Worm (Caenorhabditis elegans) whole organism, mixed stage, embryonic: ENCODE measurements around the gene Y45G5AM.9.

Experiments
- ceh-39 ChIP-seq: fragments of 150-350 bp; optimal IDR thresholded peaks from 2 replicates; lab custom pipeline; 2014; ENCODE audit warnings: missing biosample characterization, missing genetic modification characterization
- ces-1 ChIP-seq: fragments of 150-350 bp; optimal IDR thresholded peaks from 2 replicates; lab custom pipeline; 2014; ENCODE audit warnings: missing biosample characterization, missing genetic modification reagents, missing genetic modification characterization
- elt-3 ChIP-seq: fragments of 150-350 bp; optimal IDR thresholded peaks from 2 replicates; lab custom pipeline; 2014; ENCODE audit warnings: missing biosample characterization, missing genetic modification characterization
- lin-13 ChIP-seq: fragments of 150-350 bp; optimal IDR thresholded peaks from 2 replicates; lab custom pipeline; 2014; ENCODE audit warnings: missing biosample characterization, missing genetic modification characterization
- mab-5 ChIP-seq: fragments of 150-350 bp; optimal IDR thresholded peaks from 2 replicates; lab custom pipeline; 2014; ENCODE audit warnings: missing biosample characterization, missing genetic modification characterization
- nhr-237 ChIP-seq: fragments of 150-350 bp; optimal IDR thresholded peaks from 2 replicates; lab custom pipeline; 2014; ENCODE audit warnings: missing biosample characterization, missing genetic modification characterization
- pha-4 ChIP-seq: fragments of 150-350 bp; optimal IDR thresholded peaks from 2 replicates; lab custom pipeline; 2018; ENCODE audit warnings: missing biosample characterization, missing genetic modification reagents, missing genetic modification characterization
- tbx-8 ChIP-seq: fragments of 200-800 bp; sonication (Bioruptor generic); optimal IDR thresholded peaks from 2 replicates; lab custom pipeline; 2018; ENCODE audit warnings: mild to moderate bottlenecking, missing genetic modification characterization, moderate library complexity, missing compliant biosample characterization
- unc-39 ChIP-seq: fragments of 150-350 bp; optimal IDR thresholded peaks from 2 replicates; lab custom pipeline; 2014; ENCODE audit warnings: missing biosample characterization, missing genetic modification characterization
- unc-62 ChIP-seq: fragments of 150-350 bp; optimal IDR thresholded peaks from 2 replicates; lab custom pipeline; 2014; ENCODE audit warnings: missing biosample characterization, missing genetic modification reagents, missing genetic modification characterization

DNA sequence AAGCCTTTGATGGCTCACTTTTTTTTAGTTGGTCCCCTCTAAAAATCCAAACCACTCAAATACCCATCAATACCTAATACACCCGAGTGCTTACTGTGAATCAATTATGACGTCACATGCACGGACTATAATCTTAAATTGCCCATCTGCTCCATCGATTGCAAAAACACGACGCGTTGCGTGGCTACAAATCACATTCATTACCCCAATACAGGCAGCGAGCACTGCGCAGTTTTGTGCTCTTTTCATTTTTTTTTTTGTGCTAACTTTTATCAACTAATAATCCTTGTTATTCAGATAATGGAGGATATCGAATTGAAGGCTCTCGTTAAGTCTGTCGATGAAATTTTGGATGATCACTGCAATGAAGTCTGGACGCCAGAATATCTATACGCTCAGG lies 34.4 kb downstream of the Y45G5AM.9 start, which contains the start of gene Y45G5AM.5:
- TF ChIP-seq tbx-8 (GFP tag; lab: Kevin White, UChicago) (no peak), pha-4 (tag; lab: Kevin White, UChicago) (no peak), nhr-237 (tag; lab: Kevin White, UChicago) (no peak), unc-62 (GFP tag; lab: Kevin White, UChicago) (no peak), lin-13 (tag; lab: Kevin White, UChicago) (no peak), mab-5 (tag; lab: Kevin White, UChicago) (no peak), unc-39 (no peak), ceh-39 (tag; lab: Kevin White, UChicago) (no peak), elt-3 (tag; lab: Kevin White, UChicago) (no peak), ces-1 (GFP tag; lab: Kevin White, UChicago) (no peak)
